Worm (Caenorhabditis elegans) whole organism, dauer: ENCODE data around the gene pgp-11.

Source experiments
- unc-62 ChIP-seq: sonication (generic microtip); optimal IDR thresholded peaks from 2 replicates; lab custom pipeline; 2017; ENCODE audit warnings: missing biosample characterization, missing genetic modification reagents, missing genetic modification characterization

Gene pgp-11

DNA sequence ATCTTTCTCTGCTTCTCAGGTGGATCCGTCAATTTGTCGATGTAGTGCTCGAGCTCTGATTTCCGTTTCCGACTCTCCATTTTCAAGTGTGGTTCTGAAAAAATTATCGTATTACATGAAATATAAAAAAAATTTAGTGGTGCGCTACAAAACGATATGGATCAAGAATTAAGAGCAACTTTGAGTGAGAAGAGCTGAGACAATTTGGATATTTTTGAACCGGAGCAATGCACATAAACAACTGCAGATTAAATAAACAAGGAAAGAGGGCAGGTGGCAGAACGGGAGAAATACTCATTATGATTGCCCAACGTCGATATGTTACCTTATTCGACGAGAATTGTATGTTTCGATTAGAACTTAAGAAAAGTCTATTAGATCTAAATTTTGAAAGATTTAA lies 23.6 kb upstream of the pgp-11 start, which contains the start of gene swsn-7:
swsn-7 (minus strand) TSS at position 101 of the 400 bp plus-strand sequence.
- no peak for TF ChIP-seq unc-62 (GFP tag; lab: Kevin White, UChicago)

- no peak for TF ChIP-seq unc-62 (GFP tag; lab: Kevin White, UChicago)
Measured at ce11 chrII:8022461-8022860, 18.4 kb upstream of the pgp-11 start, which contains the start of gene hda-2. Gene hda-2 (minus strand): TSS chrII:8022561.

ce11 chrII:8020580-8021044 lies 16.6 kb upstream of the pgp-11 start:
- no peak for TF ChIP-seq unc-62 (GFP tag; lab: Kevin White, UChicago)

DNA sequence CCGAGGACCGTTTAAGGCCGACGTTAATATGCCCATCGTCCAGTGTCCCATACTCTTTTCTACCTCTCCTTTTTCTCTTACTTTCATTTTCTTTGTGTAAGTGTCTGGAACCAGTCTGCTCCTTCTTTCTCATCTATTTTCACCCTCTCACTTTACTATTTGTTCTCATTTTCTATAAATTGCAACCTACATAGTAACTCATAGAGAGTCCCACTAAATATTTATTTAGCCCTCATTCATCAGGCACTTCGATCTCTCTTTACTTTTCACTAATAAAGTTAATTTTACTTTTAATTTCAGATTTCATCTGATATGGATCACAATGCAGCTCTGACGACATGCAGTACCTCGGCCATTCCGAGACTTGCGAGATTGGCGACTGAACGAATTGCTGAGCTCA lies 13.3 kb upstream of the pgp-11 start, which contains the start of gene zyg-11:
zyg-11 (plus strand) TSS at position 301 of the 400 bp plus-strand sequence.
- TF ChIP-seq unc-62 (GFP tag; lab: Kevin White, UChicago): no peak

DNA sequence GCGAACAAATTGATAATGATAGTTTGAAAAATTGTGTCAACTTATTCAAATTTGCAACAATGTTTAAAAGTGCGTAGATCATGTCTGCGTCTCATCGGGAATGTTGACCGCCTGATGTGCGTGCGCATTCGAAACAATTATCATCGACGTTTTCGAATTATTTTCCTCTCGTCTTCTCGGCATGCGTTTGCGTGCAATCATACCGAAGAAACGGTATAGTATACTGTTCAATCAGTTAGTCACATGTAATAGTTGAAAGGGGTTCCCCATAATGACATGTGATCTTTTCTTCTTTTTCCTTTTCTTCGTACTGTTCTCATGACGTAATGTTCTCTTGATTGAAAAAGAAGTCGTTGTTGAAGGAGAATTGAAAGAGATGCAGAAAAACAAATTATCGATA lies 12.7 kb upstream of the pgp-11 start:
- no peak for TF ChIP-seq unc-62 (GFP tag; lab: Kevin White, UChicago)

DNA sequence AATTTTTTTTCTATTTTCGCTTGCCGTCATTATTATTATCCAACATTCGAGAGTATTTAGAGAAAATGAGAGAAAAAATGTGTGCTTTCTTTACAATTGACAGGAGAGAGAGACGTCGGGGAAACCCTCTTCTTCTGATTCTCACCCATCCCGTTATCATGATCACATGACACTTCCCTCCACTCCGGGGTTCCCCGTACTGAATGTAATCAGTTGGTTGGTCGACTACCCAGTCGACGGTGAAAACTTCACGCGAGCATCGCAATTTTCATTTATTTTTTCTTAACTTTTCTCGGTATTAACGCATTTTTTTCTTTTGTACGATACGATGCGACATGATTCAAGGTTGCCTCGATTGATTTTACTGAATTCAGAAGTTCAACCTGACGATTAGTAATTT lies 12.1 kb upstream of the pgp-11 start:
- no peak for TF ChIP-seq unc-62 (GFP tag; lab: Kevin White, UChicago)

DNA sequence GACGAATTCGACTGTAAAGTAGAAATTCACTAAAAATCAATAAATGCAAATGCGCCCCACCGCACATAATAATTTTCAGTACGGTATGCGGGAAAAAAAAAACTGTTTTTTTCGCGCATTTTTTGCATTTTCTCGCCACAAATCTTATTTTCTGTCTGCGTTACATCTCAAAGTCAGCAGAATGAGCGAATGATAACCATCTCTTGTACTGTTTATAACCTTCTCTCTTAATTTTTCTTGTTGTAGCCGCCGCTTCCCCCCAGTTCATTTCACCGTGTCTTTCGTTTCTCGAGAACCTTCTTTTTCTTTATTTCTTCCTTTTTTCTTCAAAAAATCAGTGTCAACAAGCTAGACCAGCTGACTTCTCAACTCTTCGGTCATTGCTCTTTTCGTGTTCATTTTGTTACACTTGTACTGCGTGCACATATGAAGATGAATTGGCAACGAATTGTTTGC lies 11.5 kb upstream of the pgp-11 start:
- no peak for TF ChIP-seq unc-62 (GFP tag; lab: Kevin White, UChicago)

- TF ChIP-seq unc-62 (GFP tag; lab: Kevin White, UChicago): no peak
Measured at ce11 chrII:8012071-8013031, 8.3 kb upstream of the pgp-11 start, which contains the start of gene DH11.2. Gene DH11.2 (plus strand): TSS chrII:8012816.

ce11 chrII:8008334-8008733 lies 4.3 kb upstream of the pgp-11 start, which contains the start of gene glna-2:
Gene glna-2 (plus strand): TSS chrII:8008634.
- no peak for TF ChIP-seq unc-62 (GFP tag; lab: Kevin White, UChicago)

ce11 chrII:8006962-8007361 lies 2.9 kb upstream of the pgp-11 start:
- no peak for TF ChIP-seq unc-62 (GFP tag; lab: Kevin White, UChicago)

DNA sequence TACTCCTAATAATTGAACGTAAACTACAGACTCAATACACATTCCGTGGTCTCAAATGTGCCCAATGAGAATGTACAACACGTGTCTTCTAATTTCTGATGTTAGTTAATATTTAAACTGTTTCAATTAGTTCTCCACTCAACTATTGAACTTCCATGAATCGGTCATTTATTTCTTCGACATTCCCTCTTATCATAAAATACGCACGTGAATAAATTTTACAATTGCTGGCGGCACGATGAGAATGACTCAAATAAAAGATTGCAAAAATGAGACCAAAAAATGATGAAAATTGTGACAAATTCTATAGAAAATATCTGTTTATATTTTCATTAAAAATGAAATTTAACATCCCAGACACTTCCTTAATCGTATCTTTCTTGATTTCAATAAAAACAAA lies 695 bp upstream of the pgp-11 start:
- no peak for TF ChIP-seq unc-62 (GFP tag; lab: Kevin White, UChicago)

DNA sequence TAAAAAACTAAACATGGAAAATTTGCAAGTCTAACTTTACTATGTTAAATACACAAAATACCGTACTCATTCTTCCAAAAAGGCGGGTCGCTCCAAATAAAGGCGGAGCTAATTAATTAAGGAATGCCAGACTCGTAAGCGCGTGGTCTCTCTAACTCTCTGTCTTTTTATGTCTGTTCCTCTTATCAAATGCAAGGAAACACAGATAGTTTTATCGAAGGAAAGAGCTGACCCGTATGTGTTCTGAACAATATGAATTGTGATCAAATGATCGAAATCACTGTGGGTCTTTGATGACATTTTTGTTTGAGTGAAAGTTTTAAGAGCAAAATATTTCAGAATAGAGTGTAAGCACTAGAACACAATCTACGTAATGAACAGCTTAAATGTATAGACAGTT lies 2.6 kb downstream of the pgp-11 start:
- TF ChIP-seq unc-62 (GFP tag; lab: Kevin White, UChicago): no peak

ce11 chrII:7991279-7991678 lies 12.8 kb downstream of the pgp-11 start:
- no peak for TF ChIP-seq unc-62 (GFP tag; lab: Kevin White, UChicago)

- no peak for TF ChIP-seq unc-62 (GFP tag; lab: Kevin White, UChicago)
Measured at ce11 chrII:7990192-7990591, 13.9 kb downstream of the pgp-11 start.

DNA sequence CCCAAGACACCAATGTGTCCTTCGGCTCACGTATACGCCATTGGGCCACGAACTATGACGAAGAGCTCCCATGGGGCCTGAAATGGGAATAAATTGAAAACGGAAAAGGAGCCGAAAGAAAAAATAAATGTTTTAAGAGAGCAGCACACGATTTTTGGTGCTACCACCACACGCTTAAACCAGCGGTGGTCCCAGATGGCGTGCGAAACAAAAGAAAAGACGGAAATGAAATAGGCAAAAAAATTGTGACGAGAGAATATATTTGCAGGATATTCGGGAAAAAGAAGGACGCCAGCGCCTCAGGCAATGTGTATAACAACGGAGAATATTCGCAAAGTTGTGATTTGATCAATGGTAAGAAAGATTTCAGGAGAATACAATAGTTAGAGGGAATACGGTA lies 17.1 kb downstream of the pgp-11 start:
- no peak for TF ChIP-seq unc-62 (GFP tag; lab: Kevin White, UChicago)

- TF ChIP-seq unc-62 (GFP tag; lab: Kevin White, UChicago): no peak
Measured at ce11 chrII:7985029-7985428, 19.0 kb downstream of the pgp-11 start.
